Fruit fly (Drosophila melanogaster) whole organism, embryonic: ENCODE data around the gene Mbs.

Experiments used
- Atf-2 ChIP-seq: fragments of 200-800 bp; sonication (Bioruptor generic); optimal IDR thresholded peaks from 2 replicates; lab custom pipeline; 2016; ENCODE audit warnings: missing biosample characterization, missing genetic modification characterization
- CG11398 ChIP-seq: fragments of 200-800 bp; sonication (Bioruptor generic); optimal IDR thresholded peaks from 2 replicates; lab custom pipeline; 2016; ENCODE audit warnings: missing biosample characterization, missing genetic modification characterization
- CG11695 ChIP-seq: fragments of 200-800 bp; sonication (Bioruptor generic); IDR thresholded peaks from 3 replicates; pipeline ENCODE4 v1.3.6; 2022; ENCODE audit warnings: missing biosample characterization, missing genetic modification characterization
- CG2129 ChIP-seq: fragments of 200-800 bp; sonication (Bioruptor generic); IDR thresholded peaks from 2 replicates; pipeline ENCODE4 v1.3.6; 2022; ENCODE audit warnings: missing biosample characterization, missing genetic modification characterization; ENCODE audit not compliant: partially characterized antibody
- CG2199 ChIP-seq: fragments of 200-800 bp; sonication (Bioruptor generic); IDR thresholded peaks from 3 replicates; pipeline ENCODE4 v1.3.6; 2022; ENCODE audit warnings: missing biosample characterization, missing genetic modification characterization
- CG2202 ChIP-seq: fragments of 200-800 bp; sonication (Bioruptor generic); optimal IDR thresholded peaks from 2 replicates; lab custom pipeline; 2018; ENCODE audit warnings: missing biosample characterization, mild to moderate bottlenecking, missing genetic modification characterization
- CG2712 ChIP-seq: fragments of 200-800 bp; optimal IDR thresholded peaks from 3 replicates; lab custom pipeline; 2019; ENCODE audit warnings: missing biosample characterization, mild to moderate bottlenecking, missing genetic modification characterization, moderate library complexity
- CG3065 ChIP-seq: fragments of 200-800 bp; sonication (Bioruptor generic); optimal IDR thresholded peaks from 2 replicates; lab custom pipeline; 2016; ENCODE audit warnings: missing biosample characterization, missing genetic modification characterization
- CG31224 ChIP-seq: fragments of 200-800 bp; sonication (Bioruptor generic); IDR thresholded peaks from 2 replicates; pipeline ENCODE4 v1.3.6; 2022; ENCODE audit warnings: missing biosample characterization, missing genetic modification characterization
- CG31388 ChIP-seq: fragments of 200-800 bp; sonication (Bioruptor generic); optimal IDR thresholded peaks from 2 replicates; lab custom pipeline; 2016; ENCODE audit warnings: missing biosample characterization, missing genetic modification characterization
- CG34422 ChIP-seq: fragments of 200-800 bp; sonication (Bioruptor generic); IDR thresholded peaks from 3 replicates; pipeline ENCODE4 v1.3.6; 2022; ENCODE audit warnings: missing biosample characterization, missing genetic modification characterization
- CG4707 ChIP-seq: fragments of 200-800 bp; sonication (Bioruptor generic); optimal IDR thresholded peaks from 2 replicates; lab custom pipeline; 2018; ENCODE audit warnings: missing biosample characterization, mild to moderate bottlenecking, missing genetic modification characterization, moderate library complexity
- CG6175 ChIP-seq: fragments of 200-800 bp; sonication (Bioruptor generic); IDR thresholded peaks from 3 replicates; pipeline ENCODE4 v1.3.6; 2022; ENCODE audit warnings: missing biosample characterization, missing genetic modification characterization
- CG6254 ChIP-seq: fragments of 200-800 bp; sonication (Bioruptor generic); optimal IDR thresholded peaks from 3 replicates; lab custom pipeline; 2017; ENCODE audit warnings: mild to moderate bottlenecking, missing biosample characterization, missing genetic modification reagents, missing genetic modification characterization
- CG7556 ChIP-seq: fragments of 200-800 bp; sonication (Bioruptor generic); optimal IDR thresholded peaks from 2 replicates; lab custom pipeline; 2017; ENCODE audit warnings: missing biosample characterization, mild to moderate bottlenecking, missing genetic modification characterization
- CoRest ChIP-seq: fragments of 200-800 bp; sonication (Bioruptor generic); optimal IDR thresholded peaks from 3 replicates; lab custom pipeline; 2018; ENCODE audit warnings: missing biosample characterization, mild to moderate bottlenecking, missing genetic modification characterization, moderate library complexity
- Dek ChIP-seq: fragments of 200-800 bp; sonication (Bioruptor generic); optimal IDR thresholded peaks from 3 replicates; lab custom pipeline; 2019; ENCODE audit warnings: missing biosample characterization, mild to moderate bottlenecking, missing genetic modification characterization, moderate library complexity
- Fer2 ChIP-seq: fragments of 200-800 bp; sonication (Bioruptor generic); optimal IDR thresholded peaks from 2 replicates; lab custom pipeline; 2018; ENCODE audit warnings: missing biosample characterization, mild to moderate bottlenecking, missing genetic modification characterization, moderate library complexity
- Fer3 ChIP-seq: fragments of 200-800 bp; sonication (Bioruptor generic); optimal IDR thresholded peaks from 2 replicates; lab custom pipeline; 2018; ENCODE audit warnings: missing biosample characterization, mild to moderate bottlenecking, missing genetic modification characterization, moderate library complexity
- Gsc ChIP-seq: fragments of 200-800 bp; sonication (Bioruptor generic); IDR thresholded peaks from 2 replicates; pipeline ENCODE4 v1.3.6; 2022; ENCODE audit warnings: missing biosample characterization, missing genetic modification characterization
- H15 ChIP-seq: fragments of 200-800 bp; sonication (Bioruptor generic); IDR thresholded peaks from 3 replicates; pipeline ENCODE4 v1.3.6; 2022; ENCODE audit warnings: missing biosample characterization, missing genetic modification characterization
- H2.0 ChIP-seq: fragments of 200-800 bp; sonication (Bioruptor generic); IDR thresholded peaks from 2 replicates; pipeline ENCODE4 v1.3.6; 2022; ENCODE audit warnings: missing biosample characterization, missing genetic modification characterization
- HLH4C ChIP-seq: fragments of 200-800 bp; sonication (Bioruptor generic); IDR thresholded peaks from 3 replicates; pipeline ENCODE4 v1.3.6; 2022; ENCODE audit warnings: missing biosample characterization, missing genetic modification characterization; ENCODE audit not compliant: partially characterized antibody
- Hr78 ChIP-seq, 2 experiments: fragments of 200-800 bp in 1 of 2; fragments of >200 bp in 1 of 2; sonication (Bioruptor generic) in 1 of 2; optimal IDR thresholded peaks; 2 replicates each; lab custom pipeline; 2017 to 2019; ENCODE audit warnings: missing biosample characterization in 2 of 2, missing genetic modification characterization in 2 of 2, mild to moderate bottlenecking in 1 of 2, moderate library complexity in 1 of 2
- MTF-1 ChIP-seq: fragments of 200-800 bp; sonication (Bioruptor generic); optimal IDR thresholded peaks from 2 replicates; lab custom pipeline; 2018; ENCODE audit warnings: missing biosample characterization, mild to moderate bottlenecking, missing genetic modification characterization, borderline replicate concordance
- Myb ChIP-seq: fragments of 200-800 bp; sonication (Bioruptor generic); optimal IDR thresholded peaks from 2 replicates; lab custom pipeline; 2016; ENCODE audit warnings: missing biosample characterization, missing genetic modification characterization
- NfI ChIP-seq: fragments of 200-800 bp; sonication (Bioruptor generic); optimal IDR thresholded peaks from 3 replicates; lab custom pipeline; 2018; ENCODE audit warnings: missing biosample characterization, mild to moderate bottlenecking, missing genetic modification characterization, moderate library complexity
- Six4 ChIP-seq: fragments of 200-800 bp; sonication (Bioruptor generic); optimal IDR thresholded peaks from 2 replicates; lab custom pipeline; 2016; ENCODE audit warnings: missing biosample characterization, missing genetic modification characterization
- TFAM ChIP-seq: fragments of 200-800 bp; sonication (Bioruptor generic); optimal IDR thresholded peaks from 2 replicates; lab custom pipeline; 2017; ENCODE audit warnings: missing biosample characterization, missing genetic modification characterization, inconsistent platforms
- bab2 ChIP-seq: fragments of 200-800 bp; sonication (Bioruptor generic); optimal IDR thresholded peaks from 2 replicates; lab custom pipeline; 2016; ENCODE audit warnings: missing biosample characterization, missing genetic modification characterization
- ci ChIP-seq: fragments of 200-800 bp; sonication (Bioruptor generic); IDR thresholded peaks from 3 replicates; pipeline ENCODE4 v1.3.6; 2022; ENCODE audit warnings: missing biosample characterization, missing genetic modification characterization
- disco-r ChIP-seq: fragments of 200-800 bp; sonication (Bioruptor generic); optimal IDR thresholded peaks from 2 replicates; lab custom pipeline; 2016; ENCODE audit warnings: missing biosample characterization, missing genetic modification characterization
- dmrt11E ChIP-seq: fragments of 200-800 bp; sonication (Bioruptor generic); optimal IDR thresholded peaks from 3 replicates; lab custom pipeline; 2018; ENCODE audit warnings: missing biosample characterization, mild to moderate bottlenecking, missing genetic modification characterization, moderate library complexity
- dysf ChIP-seq: fragments of 200-800 bp; sonication (Bioruptor generic); IDR thresholded peaks from 3 replicates; pipeline ENCODE4 v1.3.6; 2022; ENCODE audit warnings: missing biosample characterization, missing genetic modification characterization
- gcm ChIP-seq: fragments of 200-800 bp; sonication (Bioruptor generic); optimal IDR thresholded peaks from 2 replicates; lab custom pipeline; 2019; ENCODE audit warnings: missing biosample characterization, mild to moderate bottlenecking, missing genetic modification characterization, moderate library complexity
- gcm2 ChIP-seq: fragments of 200-800 bp; sonication (Bioruptor generic); optimal IDR thresholded peaks from 2 replicates; lab custom pipeline; 2016; ENCODE audit warnings: missing biosample characterization, missing genetic modification characterization
- hkb ChIP-seq, 2 experiments: fragments of 200-800 bp in 1 of 2; fragments of >200 bp in 1 of 2; sonication (Bioruptor generic) in 1 of 2; IDR thresholded peaks in 1 of 2; optimal IDR thresholded peaks in 1 of 2; 2 replicates each; pipeline versions ENCODE4 v1.3.6 to Lab custom; 2017 to 2022; ENCODE audit warnings: missing biosample characterization in 1 of 2, missing genetic modification characterization in 1 of 2
- lbe ChIP-seq: fragments of 200-800 bp; sonication (Bioruptor generic); optimal IDR thresholded peaks from 2 replicates; lab custom pipeline; 2016; ENCODE audit warnings: missing biosample characterization, mild to moderate bottlenecking, missing genetic modification characterization
- org-1 ChIP-seq: fragments of 200-800 bp; sonication (Bioruptor generic); optimal IDR thresholded peaks from 2 replicates; lab custom pipeline; 2017; ENCODE audit warnings: missing biosample characterization, missing genetic modification characterization
- pb ChIP-seq: fragments of 200-800 bp; sonication (Bioruptor generic); optimal IDR thresholded peaks from 3 replicates; lab custom pipeline; 2016; ENCODE audit warnings: missing biosample characterization, missing genetic modification characterization
- pnt ChIP-seq: fragments of 200-800 bp; sonication (Bioruptor generic); optimal IDR thresholded peaks from 3 replicates; lab custom pipeline; 2016; ENCODE audit warnings: missing biosample characterization, missing genetic modification characterization
- pzg ChIP-seq: fragments of 200-800 bp; sonication (Bioruptor generic); optimal IDR thresholded peaks from 3 replicates; lab custom pipeline; 2018; ENCODE audit warnings: missing biosample characterization, mild to moderate bottlenecking, missing genetic modification characterization, moderate library complexity
- stc ChIP-seq: fragments of 200-800 bp; sonication (Bioruptor generic); IDR thresholded peaks from 2 replicates; pipeline ENCODE4 v1.3.6; 2022; ENCODE audit warnings: missing biosample characterization, missing genetic modification characterization
- tap ChIP-seq: fragments of 200-800 bp; optimal IDR thresholded peaks from 3 replicates; lab custom pipeline; 2019; ENCODE audit warnings: missing biosample characterization, mild to moderate bottlenecking, missing genetic modification characterization, moderate library complexity
- toy ChIP-seq: fragments of 200-800 bp; sonication (Bioruptor generic); IDR thresholded peaks from 2 replicates; pipeline ENCODE4 v1.3.6; 2022; ENCODE audit warnings: missing biosample characterization, missing genetic modification characterization
- unpg ChIP-seq: fragments of 200-800 bp; sonication (Bioruptor generic); optimal IDR thresholded peaks from 3 replicates; lab custom pipeline; 2018; ENCODE audit warnings: missing biosample characterization, mild to moderate bottlenecking, missing genetic modification characterization, moderate library complexity
- wek ChIP-seq: fragments of 200-800 bp; sonication (Bioruptor generic); optimal IDR thresholded peaks from 3 replicates; lab custom pipeline; 2018; ENCODE audit warnings: missing biosample characterization, mild to moderate bottlenecking, missing genetic modification characterization, moderate library complexity
- z ChIP-seq: fragments of 200-800 bp; sonication (Bioruptor generic); IDR thresholded peaks from 3 replicates; pipeline ENCODE4 v1.3.6; 2022; ENCODE audit warnings: missing biosample characterization, missing genetic modification characterization

Gene Mbs

dm6 chr3L:16026065-16026789, 25.5 kb upstream of the Mbs start (continued):
- TF ChIP-seq pnt (GFP tag; lab: Kevin White, UChicago): peak; percentile 37
- TF ChIP-seq Gsc: no peak
- peak; percentile 45 for TF ChIP-seq unpg (GFP tag; lab: Kevin White, UChicago)
- TF ChIP-seq Fer3 (tag; lab: Kevin White, UChicago): no peak
- TF ChIP-seq tap (tag; lab: Kevin White, UChicago): peak; percentile 17
- TF ChIP-seq HLH4C: no peak
- peak; percentile 87 for TF ChIP-seq CG2202
- TF ChIP-seq Six4 (GFP tag; lab: Kevin White, UChicago): peak; percentile 34
- TF ChIP-seq Hr78 (GFP tag; optimal IDR thresholded peaks at IDR 0.05; lab: Kevin White, UChicago): no peak
- peak; percentile 70; the same call in 1 of the 3 replicates for TF ChIP-seq CG34422 (GFP tag; lab: Robert Waterston, UW)
- TF ChIP-seq MTF-1 (GFP tag; lab: Kevin White, UChicago): peak; percentile 81
- TF ChIP-seq hkb (optimal IDR thresholded peaks at IDR 0.05; lab: Kevin White, UChicago): no peak
- TF ChIP-seq hkb (GFP tag; IDR thresholded peaks at IDR 0.05; lab: Robert Waterston, UW): peak; percentile 56; the same call in 1 of the 2 replicates
- no peak for TF ChIP-seq Dek (tag; lab: Kevin White, UChicago)
- no peak for TF ChIP-seq CG31388 (GFP tag; lab: Kevin White, UChicago)
- TF ChIP-seq CG7556 (GFP tag; lab: Kevin White, UChicago): peak; percentile 36
- peak; percentile 69 for TF ChIP-seq org-1 (GFP tag; lab: Kevin White, UChicago)
- peak; percentile 72 for TF ChIP-seq dmrt11E
- TF ChIP-seq gcm (GFP tag; lab: Kevin White, UChicago): peak; percentile 49
- TF ChIP-seq lbe (GFP tag; lab: Kevin White, UChicago): no peak
- TF ChIP-seq Myb: peak; percentile 38
- no peak for TF ChIP-seq toy (GFP tag; lab: Robert Waterston, UW)
- TF ChIP-seq TFAM (GFP tag; lab: Kevin White, UChicago): no peak
- peak; percentile 66; the same call in 1 of the 3 replicates for TF ChIP-seq CG2199 (GFP tag; lab: Robert Waterston, UW)
- TF ChIP-seq CG3065 (GFP tag; lab: Kevin White, UChicago): peak; percentile 7
- TF ChIP-seq Fer2 (tag; lab: Kevin White, UChicago): peak; percentile 19
- peak; percentile 28; the same call in 1 of the 3 replicates for TF ChIP-seq dysf (GFP tag; lab: Robert Waterston, UW)
- peak; percentile 58; the same call in 2 of the 3 replicates for TF ChIP-seq H15 (GFP tag; lab: Robert Waterston, UW)
- peak; percentile 22 for TF ChIP-seq pb
- peak; percentile 53 for TF ChIP-seq CG2712
- peak; percentile 57 for TF ChIP-seq gcm2 (GFP tag; lab: Kevin White, UChicago)
- TF ChIP-seq CG4707 (GFP tag; lab: Kevin White, UChicago): peak; percentile 42
- peak; percentile 42 for TF ChIP-seq NfI
- peak; percentile 87 for TF ChIP-seq ci
- TF ChIP-seq stc (GFP tag; lab: Robert Waterston, UW): peak; percentile 50; the same call in 1 of the 2 replicates
- TF ChIP-seq CG11695 (GFP tag; lab: Robert Waterston, UW): 0 out of 3 replicates have a peak, but pooled peaks have one; percentile 37
- no peak for TF ChIP-seq CG31224
- peak; percentile 27 for TF ChIP-seq disco-r (GFP tag; lab: Kevin White, UChicago)
- TF ChIP-seq bab2 (GFP tag; lab: Kevin White, UChicago): peak; percentile 81
- peak; percentile 89 for TF ChIP-seq CG6175
- peak; percentile 75 for TF ChIP-seq wek (GFP tag; lab: Kevin White, UChicago)
- peak; percentile 74 for TF ChIP-seq CG11398 (GFP tag; lab: Kevin White, UChicago)
- no peak for TF ChIP-seq H2.0 (GFP tag; lab: Robert Waterston, UW)
- TF ChIP-seq Atf-2 (GFP tag; lab: Kevin White, UChicago): peak; percentile 42
- peak; percentile 71; the same call in 2 of the 3 replicates for TF ChIP-seq z (GFP tag; lab: Robert Waterston, UW)
- peak; percentile 11 for TF ChIP-seq CoRest (tag; lab: Kevin White, UChicago)
- TF ChIP-seq CG2129 (GFP tag; lab: Robert Waterston, UW): no peak
- TF ChIP-seq pzg: no peak
- TF ChIP-seq CG6254 (GFP tag; lab: Kevin White, UChicago): peak; percentile 79
